Fruit fly (Drosophila melanogaster): ENCODE data around the gene CG9192.

DNA sequence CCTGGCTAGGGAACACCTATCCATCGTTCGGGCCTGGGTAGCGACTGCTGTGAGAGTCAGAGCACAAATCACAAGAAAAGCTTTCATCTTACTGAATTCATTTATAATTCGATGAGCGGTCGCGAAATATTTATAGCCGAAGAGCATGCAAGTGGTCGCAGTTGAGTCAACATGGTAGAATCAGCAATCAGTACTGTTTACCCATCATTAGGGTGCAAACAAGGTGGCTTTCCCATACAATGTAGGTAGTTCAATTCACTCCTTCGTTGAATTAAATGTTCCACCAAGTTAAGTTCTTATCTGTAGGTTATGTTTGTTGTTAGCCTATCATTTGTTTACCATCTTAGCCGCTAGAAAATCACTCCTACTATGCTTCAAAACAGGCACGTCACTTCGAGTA lies 19.5 kb downstream of the CG9192 start, which contains the start of gene LysP:
- TF ChIP-seq insv (optimal IDR thresholded peaks at IDR 0.05) (no peak), ttk (optimal IDR thresholded peaks at IDR 0.05) (no peak), psq (optimal IDR thresholded peaks at IDR 0.05) (no peak), Sin3A (optimal IDR thresholded peaks at IDR 0.05) (no peak), Myc (optimal IDR thresholded peaks at IDR 0.05) (no peak), h (optimal IDR thresholded peaks at IDR 0.05) (no peak)

Data from Kc167 (cell line).